Fruit fly (Drosophila melanogaster) whole organism, adult: ENCODE data around the gene pst.

Source experiments
- CG11617 ChIP-seq: fragments of 200-800 bp; sonication (Bioruptor generic); optimal IDR thresholded peaks from 2 replicates; lab custom pipeline; 2017; ENCODE audit warnings: mild to moderate bottlenecking, missing biosample characterization, missing genetic modification reagents, missing genetic modification characterization
- CG12768 ChIP-seq: fragments of 200-800 bp; sonication (Bioruptor generic); optimal IDR thresholded peaks from 2 replicates; lab custom pipeline; 2017; ENCODE audit warnings: missing biosample characterization, missing genetic modification characterization, mild to moderate bottlenecking, moderate library complexity, missing genetic modification reagents
- CG14711 ChIP-seq: fragments of 200-800 bp; sonication (Bioruptor generic); optimal IDR thresholded peaks from 2 replicates; lab custom pipeline; 2018; ENCODE audit warnings: missing biosample characterization, mild to moderate bottlenecking, missing genetic modification characterization, moderate library complexity
- CG1620 ChIP-seq: fragments of 200-800 bp; sonication (Bioruptor generic); optimal IDR thresholded peaks from 2 replicates; lab custom pipeline; 2016; ENCODE audit warnings: missing biosample characterization, missing genetic modification characterization
- CG33017 ChIP-seq: fragments of 200-800 bp; sonication (Bioruptor generic); optimal IDR thresholded peaks from 2 replicates; lab custom pipeline; 2018; ENCODE audit warnings: missing biosample characterization, mild to moderate bottlenecking, missing genetic modification characterization, moderate library complexity
- CG5204 ChIP-seq: fragments of 200-800 bp; sonication (Bioruptor generic); optimal IDR thresholded peaks from 2 replicates; lab custom pipeline; 2016; ENCODE audit warnings: missing biosample characterization, missing genetic modification characterization
- CG7045 ChIP-seq: fragments of 200-800 bp; sonication (Bioruptor generic); optimal IDR thresholded peaks from 2 replicates; lab custom pipeline; 2017; ENCODE audit warnings: missing biosample characterization, mild to moderate bottlenecking, missing genetic modification characterization
- CG7101 ChIP-seq: fragments of 200-800 bp; sonication (Bioruptor generic); optimal IDR thresholded peaks from 2 replicates; lab custom pipeline; 2018; ENCODE audit warnings: missing biosample characterization, mild to moderate bottlenecking, missing genetic modification characterization, moderate library complexity
- Clk ChIP-seq: fragments of 200-800 bp; sonication (Bioruptor generic); optimal IDR thresholded peaks from 2 replicates; lab custom pipeline; 2017; ENCODE audit warnings: missing biosample characterization, missing genetic modification characterization
- Crg-1 ChIP-seq: fragments of 200-800 bp; sonication (Bioruptor generic); optimal IDR thresholded peaks from 2 replicates; lab custom pipeline; 2016; ENCODE audit warnings: missing biosample characterization, missing genetic modification characterization
- Hr96 ChIP-seq: fragments of 200-800 bp; sonication (Bioruptor generic); optimal IDR thresholded peaks from 2 replicates; lab custom pipeline; 2016; ENCODE audit warnings: missing biosample characterization, missing genetic modification characterization
- Mnt ChIP-seq: fragments of 200-800 bp; sonication (Bioruptor generic); optimal IDR thresholded peaks from 2 replicates; lab custom pipeline; 2016; ENCODE audit warnings: missing biosample characterization, mild to moderate bottlenecking, missing genetic modification characterization
- bab1 ChIP-seq: fragments of 200-800 bp; sonication (Bioruptor generic); optimal IDR thresholded peaks from 3 replicates; lab custom pipeline; 2019; ENCODE audit warnings: missing biosample characterization, mild to moderate bottlenecking, missing genetic modification characterization, moderate library complexity
- cic ChIP-seq: fragments of 200-800 bp; sonication (Bioruptor generic); optimal IDR thresholded peaks from 2 replicates; lab custom pipeline; 2017; ENCODE audit warnings: missing biosample characterization, mild to moderate bottlenecking, missing genetic modification characterization, moderate library complexity
- cnc ChIP-seq, 2 experiments: fragments of >200 bp; optimal IDR thresholded peaks; 2 replicates each; lab custom pipeline; 2017
- kay ChIP-seq: fragments of 200-800 bp; sonication (Bioruptor generic); peaks from one replicate; lab custom pipeline; 2016; ENCODE audit warnings: missing biosample characterization, missing genetic modification characterization, borderline replicate concordance
- ovo ChIP-seq: fragments of 200-800 bp; sonication (Bioruptor generic); optimal IDR thresholded peaks from 2 replicates; lab custom pipeline; 2016; ENCODE audit warnings: missing biosample characterization, missing genetic modification characterization
- pad ChIP-seq: fragments of 200-800 bp; sonication (Bioruptor generic); optimal IDR thresholded peaks from 3 replicates; lab custom pipeline; 2017; ENCODE audit warnings: missing biosample characterization, missing genetic modification characterization, mild to moderate bottlenecking, moderate library complexity, missing genetic modification reagents
- tj ChIP-seq: fragments of 200-800 bp; sonication (Bioruptor generic); optimal IDR thresholded peaks from 3 replicates; lab custom pipeline; 2017; ENCODE audit warnings: missing biosample characterization, mild to moderate bottlenecking, missing genetic modification characterization, moderate library complexity
- toe ChIP-seq: fragments of 200-800 bp; sonication (Bioruptor generic); optimal IDR thresholded peaks from 2 replicates; lab custom pipeline; 2016; ENCODE audit warnings: missing biosample characterization, missing genetic modification characterization

The pst gene

dm6 chr3L:7364717-7365278 is 4.7 kb upstream of the pst start:
- TF ChIP-seq CG33017 (tag; lab: Kevin White, UChicago) (no peak), CG14711 (no peak), CG11617 (GFP tag; lab: Kevin White, UChicago) (no peak), CG5204 (GFP tag; lab: Kevin White, UChicago) (no peak), cnc (optimal IDR thresholded peaks at IDR 0.05; lab: Kevin White, UChicago) (no peak), pad (GFP tag; lab: Kevin White, UChicago) (no peak), Mnt (no peak)

DNA sequence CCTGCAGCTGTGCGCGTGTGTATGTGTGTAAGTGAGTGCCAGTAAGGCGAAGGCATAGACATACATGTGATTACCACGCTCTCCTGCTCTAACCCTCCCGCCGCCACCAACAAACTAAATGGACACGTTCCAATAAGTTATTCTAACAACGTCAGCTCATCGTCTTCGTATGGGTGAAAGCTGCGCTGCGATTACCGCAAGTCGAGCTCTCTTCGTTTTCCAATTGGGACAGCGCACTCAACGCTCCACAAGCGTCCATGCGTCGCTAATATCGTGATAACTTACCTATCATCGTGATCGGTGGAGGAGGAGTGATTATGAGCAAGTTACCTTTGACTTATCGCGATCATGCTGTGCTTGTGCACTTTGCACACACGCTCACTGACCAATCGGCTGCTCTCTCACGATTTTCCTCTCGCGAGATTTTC is 1.0 kb upstream of the pst start:
- TF ChIP-seq toe (GFP tag; lab: Kevin White, UChicago): no peak
- TF ChIP-seq tj (GFP tag; lab: Kevin White, UChicago): peak; percentile 88
- no peak for TF ChIP-seq CG1620 (GFP tag; lab: Kevin White, UChicago)
- peak; percentile 32 for TF ChIP-seq CG7045 (GFP tag; lab: Kevin White, UChicago)
- TF ChIP-seq kay (GFP tag; lab: Kevin White, UChicago): no peak
- TF ChIP-seq CG5204 (GFP tag; lab: Kevin White, UChicago): no peak
- peak; percentile 93 for TF ChIP-seq Mnt
- TF ChIP-seq Clk: no peak
- peak; percentile 27 for TF ChIP-seq CG7101 (tag; lab: Kevin White, UChicago)
- peak; percentile 26 for TF ChIP-seq ovo (GFP tag; lab: Kevin White, UChicago)
- TF ChIP-seq CG12768 (GFP tag; lab: Kevin White, UChicago): peak; percentile 71
- no peak for TF ChIP-seq Crg-1 (GFP tag; lab: Kevin White, UChicago)
- no peak for TF ChIP-seq Hr96 (GFP tag; lab: Kevin White, UChicago)
- no peak for TF ChIP-seq CG14711
- TF ChIP-seq CG33017 (tag; lab: Kevin White, UChicago): peak; percentile 70
- TF ChIP-seq cnc (optimal IDR thresholded peaks at IDR 0.05; lab: Kevin White, UChicago): no peak
- TF ChIP-seq CG11617 (GFP tag; lab: Kevin White, UChicago): no peak
- peak; percentile 57 for TF ChIP-seq pad (GFP tag; lab: Kevin White, UChicago)
- TF ChIP-seq cic (GFP tag; lab: Kevin White, UChicago): peak; percentile 86
- peak; percentile 52 for TF ChIP-seq bab1 (GFP tag; lab: Kevin White, UChicago)

DNA sequence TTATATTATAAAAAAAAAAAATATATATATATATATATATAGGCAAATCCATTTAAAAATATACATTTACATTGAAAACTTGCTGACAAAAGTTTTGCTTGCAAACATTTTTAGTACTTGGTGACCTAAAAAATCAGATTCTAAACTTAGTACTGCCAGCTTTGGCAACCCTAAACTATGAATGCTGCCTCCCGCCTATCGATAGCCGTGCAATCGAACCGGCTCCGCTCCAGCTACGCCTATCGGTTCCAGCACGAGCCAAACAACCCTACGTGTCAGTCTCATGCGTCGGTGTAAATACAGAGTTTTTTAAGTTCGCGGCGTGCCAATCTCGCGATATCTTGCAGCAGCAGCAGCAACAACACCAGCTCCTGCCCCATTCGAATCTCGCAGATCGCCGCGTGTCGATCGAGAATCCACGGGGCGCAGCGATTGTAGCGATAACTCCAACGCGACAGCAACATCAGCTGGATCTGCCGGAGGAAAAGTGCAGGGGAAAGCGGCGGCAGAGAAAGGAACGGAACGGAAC is 325 bp upstream of the pst start, which contains the start of gene Sec63:
TSS of gene Sec63 (plus strand) at position 238 of the 529 bp plus-strand sequence.
- TF ChIP-seq pad (GFP tag; lab: Kevin White, UChicago) (peak; percentile 42), cnc (optimal IDR thresholded peaks at IDR 0.05; lab: Kevin White, UChicago) (no peak), CG1620 (GFP tag; lab: Kevin White, UChicago) (peak; percentile 40), CG5204 (GFP tag; lab: Kevin White, UChicago) (no peak), CG11617 (GFP tag; lab: Kevin White, UChicago) (peak; percentile 5), CG7045 (GFP tag; lab: Kevin White, UChicago) (no peak), ovo (GFP tag; lab: Kevin White, UChicago) (peak; percentile 49), toe (GFP tag; lab: Kevin White, UChicago) (no peak), CG14711 (peak; percentile 98), CG33017 (tag; lab: Kevin White, UChicago) (no peak), Hr96 (GFP tag; lab: Kevin White, UChicago) (peak; percentile 46), CG12768 (GFP tag; lab: Kevin White, UChicago) (no peak), Mnt (peak; percentile 12), CG7101 (tag; lab: Kevin White, UChicago) (no peak), bab1 (GFP tag; lab: Kevin White, UChicago) (no peak)

DNA sequence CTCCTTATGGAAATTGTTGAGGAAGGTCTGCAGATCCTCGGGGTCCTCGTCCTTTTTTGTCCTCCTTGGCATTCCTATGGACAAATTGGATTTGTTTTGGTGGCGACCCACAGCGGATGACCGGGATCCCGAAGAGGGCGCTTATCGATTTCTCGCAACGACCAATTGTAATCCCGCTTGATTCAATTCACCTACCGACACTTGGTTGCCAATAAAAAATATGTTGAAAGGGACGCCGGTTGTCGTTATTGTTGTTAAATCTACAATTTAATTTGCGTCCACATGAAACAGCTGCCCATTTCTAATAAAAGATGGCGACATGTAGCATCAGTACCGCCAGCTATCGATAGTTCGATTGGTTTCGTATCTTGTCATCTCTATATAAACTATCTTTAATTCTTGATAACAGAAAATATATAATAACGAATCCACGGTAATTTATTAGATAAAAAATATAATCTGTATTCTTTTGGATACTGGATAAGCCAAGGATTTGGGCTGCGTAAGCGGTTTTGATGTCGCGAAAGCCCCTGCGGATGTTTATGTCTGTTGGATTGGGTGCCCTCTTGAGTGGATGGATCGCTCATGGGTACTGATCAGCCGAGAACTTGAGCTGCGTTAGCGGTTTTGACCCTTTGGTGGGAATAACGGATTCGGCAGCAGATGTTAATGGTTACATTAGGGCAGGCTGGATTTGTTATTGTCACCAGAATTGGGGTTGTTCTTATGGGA is 3.5 kb downstream of the pst start, which contains the start of gene CTCF:
TSS of gene CTCF (minus strand) at position 328 of the 732 bp plus-strand sequence.
- TF ChIP-seq CG33017 (tag; lab: Kevin White, UChicago) (no peak), CG12768 (GFP tag; lab: Kevin White, UChicago) (no peak), ovo (GFP tag; lab: Kevin White, UChicago) (no peak), toe (GFP tag; lab: Kevin White, UChicago) (no peak), CG14711 (peak; percentile 22), CG5204 (GFP tag; lab: Kevin White, UChicago) (no peak), cic (GFP tag; lab: Kevin White, UChicago) (peak; percentile 22), Mnt (peak; percentile 40), Clk (no peak), CG1620 (GFP tag; lab: Kevin White, UChicago) (no peak), CG7101 (tag; lab: Kevin White, UChicago) (peak; percentile 29), Crg-1 (GFP tag; lab: Kevin White, UChicago) (no peak), CG11617 (GFP tag; lab: Kevin White, UChicago) (peak; percentile 31), Hr96 (GFP tag; lab: Kevin White, UChicago) (no peak), CG7045 (GFP tag; lab: Kevin White, UChicago) (no peak), bab1 (GFP tag; lab: Kevin White, UChicago) (peak; percentile 43), kay (GFP tag; lab: Kevin White, UChicago) (no peak), pad (GFP tag; lab: Kevin White, UChicago) (peak; percentile 53), cnc (optimal IDR thresholded peaks at IDR 0.05; lab: Kevin White, UChicago) (no peak), tj (GFP tag; lab: Kevin White, UChicago) (peak; percentile 49)

dm6 chr3L:7349311-7349710 is 10.8 kb downstream of the pst start:
- TF ChIP-seq Hr96 (GFP tag; lab: Kevin White, UChicago): no peak
- TF ChIP-seq CG1620 (GFP tag; lab: Kevin White, UChicago): no peak
- TF ChIP-seq cic (GFP tag; lab: Kevin White, UChicago): no peak
- TF ChIP-seq CG12768 (GFP tag; lab: Kevin White, UChicago): no peak
- no peak for TF ChIP-seq ovo (GFP tag; lab: Kevin White, UChicago)
- no peak for TF ChIP-seq CG14711
